Fruit fly (Drosophila melanogaster) whole organism, embryonic: ENCODE data around the gene UbcE2M.
A peak's percentile ranks its signal among the peaks of the same experiment; 100 is the strongest.

ENCODE experiments used
- Asciz ChIP-seq: fragments of 200-800 bp; sonication (Bioruptor generic); optimal IDR thresholded peaks from 2 replicates; lab custom pipeline; 2017; ENCODE audit warnings: missing biosample characterization, mild to moderate bottlenecking, missing genetic modification characterization, missing genetic modification reagents
- B-H2 ChIP-seq: fragments of 200-800 bp; sonication (Bioruptor generic); optimal IDR thresholded peaks from 2 replicates; lab custom pipeline; 2018; ENCODE audit warnings: missing biosample characterization, mild to moderate bottlenecking, missing genetic modification characterization
- CG10209 ChIP-seq: fragments of 200-800 bp; sonication (Bioruptor generic); optimal IDR thresholded peaks from 3 replicates; lab custom pipeline; 2017; ENCODE audit warnings: missing biosample characterization, mild to moderate bottlenecking, missing genetic modification characterization, missing genetic modification reagents
- CG10654 ChIP-seq: fragments of 200-800 bp; sonication (Bioruptor generic); optimal IDR thresholded peaks from 2 replicates; lab custom pipeline; 2016; ENCODE audit warnings: missing biosample characterization, missing genetic modification characterization
- CG11560 ChIP-seq: fragments of 200-800 bp; sonication (Bioruptor generic); IDR thresholded peaks from 3 replicates; pipeline ENCODE4 v1.3.6; 2022; ENCODE audit warnings: missing biosample characterization, missing genetic modification characterization
- CG12236 ChIP-seq: fragments of 200-800 bp; sonication (Bioruptor generic); optimal IDR thresholded peaks from 2 replicates; lab custom pipeline; 2016; ENCODE audit warnings: missing biosample characterization, missing genetic modification characterization
- CG13894 ChIP-seq: fragments of 200-800 bp; sonication (Bioruptor generic); optimal IDR thresholded peaks from 3 replicates; lab custom pipeline; 2018; ENCODE audit warnings: missing biosample characterization, mild to moderate bottlenecking, missing genetic modification characterization, moderate library complexity
- CG15011 ChIP-seq: fragments of 200-800 bp; sonication (Bioruptor generic); optimal IDR thresholded peaks from 3 replicates; lab custom pipeline; 2018; ENCODE audit warnings: missing biosample characterization, mild to moderate bottlenecking, missing genetic modification characterization
- CG15479 ChIP-seq: fragments of 200-800 bp; sonication (Bioruptor generic); optimal IDR thresholded peaks from 3 replicates; lab custom pipeline; 2019; ENCODE audit warnings: missing biosample characterization, mild to moderate bottlenecking, missing genetic modification characterization, moderate library complexity
- CG17385 ChIP-seq: fragments of 200-800 bp; sonication (Bioruptor generic); optimal IDR thresholded peaks from 3 replicates; lab custom pipeline; 2018; ENCODE audit warnings: missing biosample characterization, mild to moderate bottlenecking, missing genetic modification characterization
- CG1832 ChIP-seq: fragments of 200-800 bp; sonication (Bioruptor generic); optimal IDR thresholded peaks from 2 replicates; lab custom pipeline; 2017; ENCODE audit warnings: missing biosample characterization, mild to moderate bottlenecking, missing genetic modification characterization, inconsistent platforms
- CG32532 ChIP-seq: fragments of 200-800 bp; sonication (Bioruptor generic); IDR thresholded peaks from 2 replicates; pipeline ENCODE4 v1.3.6; 2022; ENCODE audit warnings: missing biosample characterization, missing genetic modification characterization
- CG3407 ChIP-seq: fragments of 200-800 bp; sonication (Bioruptor generic); optimal IDR thresholded peaks from 2 replicates; lab custom pipeline; 2018; ENCODE audit warnings: missing biosample characterization, mild to moderate bottlenecking, missing genetic modification characterization
- CG42726 ChIP-seq: fragments of 200-800 bp; sonication (Bioruptor generic); IDR thresholded peaks from 2 replicates; pipeline ENCODE4 v1.3.6; 2022; ENCODE audit warnings: missing biosample characterization, missing genetic modification characterization; ENCODE audit not compliant: partially characterized antibody
- CG4328 ChIP-seq: fragments of 200-800 bp; sonication (Bioruptor generic); optimal IDR thresholded peaks from 3 replicates; lab custom pipeline; 2017; ENCODE audit warnings: missing biosample characterization, missing genetic modification reagents, missing genetic modification characterization
- CG5245 ChIP-seq: fragments of 200-800 bp; sonication (Bioruptor generic); optimal IDR thresholded peaks from 3 replicates; lab custom pipeline; 2016; ENCODE audit warnings: missing biosample characterization, missing genetic modification characterization
- CG5953 ChIP-seq: fragments of 200-800 bp; sonication (Bioruptor generic); IDR thresholded peaks from 2 replicates; pipeline ENCODE4 v1.3.6; 2022; ENCODE audit warnings: missing biosample characterization, missing genetic modification characterization
- CG7271 ChIP-seq: fragments of 200-800 bp; sonication (Bioruptor generic); optimal IDR thresholded peaks from 2 replicates; lab custom pipeline; 2018; ENCODE audit warnings: missing biosample characterization, mild to moderate bottlenecking, missing genetic modification characterization, moderate library complexity
- CG8281 ChIP-seq: fragments of 200-800 bp; sonication (Bioruptor generic); optimal IDR thresholded peaks from 2 replicates; lab custom pipeline; 2018; ENCODE audit warnings: missing biosample characterization, mild to moderate bottlenecking, missing genetic modification characterization, moderate library complexity
- D19A ChIP-seq: fragments of 200-800 bp; optimal IDR thresholded peaks from 3 replicates; lab custom pipeline; 2019; ENCODE audit warnings: missing biosample characterization, mild to moderate bottlenecking, missing genetic modification characterization, moderate library complexity
- Dip2 ChIP-seq: fragments of 200-800 bp; sonication (Bioruptor generic); IDR thresholded peaks from 2 replicates; pipeline ENCODE4 v1.3.6; 2022; ENCODE audit warnings: missing biosample characterization, missing genetic modification characterization
- Doc2 ChIP-seq: fragments of 200-800 bp; sonication (Bioruptor generic); IDR thresholded peaks from 2 replicates; pipeline ENCODE4 v1.3.6; 2022; ENCODE audit warnings: missing biosample characterization, missing genetic modification characterization
- E2f1 ChIP-seq: fragments of 200-800 bp; sonication (Bioruptor generic); IDR thresholded peaks from 2 replicates; pipeline ENCODE4 v1.3.6; 2022; ENCODE audit warnings: missing biosample characterization, missing genetic modification characterization
- Gug ChIP-seq: fragments of 200-800 bp; sonication (Bioruptor generic); IDR thresholded peaks from 4 replicates; pipeline ENCODE4 v1.3.6; 2022; ENCODE audit warnings: missing biosample characterization, missing genetic modification characterization
- HLH54F ChIP-seq: fragments of 200-800 bp; sonication (Bioruptor generic); optimal IDR thresholded peaks from 3 replicates; lab custom pipeline; 2016; ENCODE audit warnings: missing biosample characterization, missing genetic modification characterization
- Hmr ChIP-seq: fragments of 200-800 bp; sonication (Bioruptor generic); optimal IDR thresholded peaks from 3 replicates; lab custom pipeline; 2017; ENCODE audit warnings: mild to moderate bottlenecking, missing biosample characterization, missing genetic modification reagents, missing genetic modification characterization
- MBD-R2 ChIP-seq: fragments of 200-800 bp; sonication (Bioruptor generic); IDR thresholded peaks from 2 replicates; pipeline ENCODE4 v1.3.6; 2022; ENCODE audit warnings: missing biosample characterization, missing genetic modification characterization
- Med ChIP-seq: fragments of 200-800 bp; sonication (Bioruptor generic); peaks from one replicate; lab custom pipeline; 2016; ENCODE audit warnings: missing biosample characterization, missing genetic modification characterization, mild to moderate bottlenecking, inconsistent platforms, moderate library complexity
- NK7.1 ChIP-seq: fragments of 200-800 bp; sonication (Bioruptor generic); optimal IDR thresholded peaks from 3 replicates; lab custom pipeline; 2016; ENCODE audit warnings: missing biosample characterization, missing genetic modification characterization
- Pdp1 ChIP-seq, 2 experiments: fragments of 200-800 bp; sonication (Bioruptor generic); optimal IDR thresholded peaks; 3 replicates each; lab custom pipeline; 2016; ENCODE audit warnings: missing biosample characterization in 2 of 2, missing genetic modification characterization in 2 of 2, mild to moderate bottlenecking in 1 of 2, moderate library complexity in 1 of 2
- Xrp1 ChIP-seq: fragments of 200-800 bp; sonication (Bioruptor generic); IDR thresholded peaks from 2 replicates; pipeline ENCODE4 v1.3.6; 2022; ENCODE audit warnings: missing biosample characterization, missing genetic modification characterization
- YL-1 ChIP-seq: fragments of 200-800 bp; sonication (Bioruptor generic); optimal IDR thresholded peaks from 3 replicates; lab custom pipeline; 2017; ENCODE audit warnings: missing biosample characterization, mild to moderate bottlenecking, missing genetic modification characterization
- ac ChIP-seq: fragments of 200-800 bp; sonication (Bioruptor generic); optimal IDR thresholded peaks from 3 replicates; lab custom pipeline; 2017; ENCODE audit warnings: missing biosample characterization, mild to moderate bottlenecking, missing genetic modification characterization
- ash1 ChIP-seq: fragments of 200-800 bp; sonication (Bioruptor generic); optimal IDR thresholded peaks from 2 replicates; lab custom pipeline; 2018; ENCODE audit warnings: missing biosample characterization, mild to moderate bottlenecking, missing genetic modification characterization
- eve ChIP-seq, 2 experiments: fragments of >200 bp; optimal IDR thresholded peaks; 2 replicates each; lab custom pipeline; 2017; ENCODE audit warnings: missing biosample characterization in 2 of 2, missing genetic modification characterization in 2 of 2
- fd102C ChIP-seq: fragments of 200-800 bp; sonication (Bioruptor generic); optimal IDR thresholded peaks from 2 replicates; lab custom pipeline; 2018; ENCODE audit warnings: missing biosample characterization, mild to moderate bottlenecking, missing genetic modification characterization, moderate library complexity
- gce ChIP-seq: fragments of 200-800 bp; sonication (Bioruptor generic); IDR thresholded peaks from 3 replicates; pipeline ENCODE4 v1.3.6; 2022; ENCODE audit warnings: missing biosample characterization, missing genetic modification characterization
- gfzf ChIP-seq: fragments of 200-800 bp; sonication (Bioruptor generic); optimal IDR thresholded peaks from 2 replicates; lab custom pipeline; 2016; ENCODE audit warnings: missing biosample characterization, mild to moderate bottlenecking, missing genetic modification characterization, moderate library complexity
- jing ChIP-seq: fragments of 200-800 bp; sonication (Bioruptor generic); optimal IDR thresholded peaks from 2 replicates; lab custom pipeline; 2018; ENCODE audit warnings: missing biosample characterization, mild to moderate bottlenecking, missing genetic modification characterization
- lbe ChIP-seq: fragments of 200-800 bp; sonication (Bioruptor generic); optimal IDR thresholded peaks from 2 replicates; lab custom pipeline; 2016; ENCODE audit warnings: missing biosample characterization, mild to moderate bottlenecking, missing genetic modification characterization
- lmd ChIP-seq: fragments of 200-800 bp; sonication (Bioruptor generic); IDR thresholded peaks from 2 replicates; pipeline ENCODE4 v1.3.6; 2022; ENCODE audit warnings: missing biosample characterization, missing genetic modification characterization
- luna ChIP-seq: fragments of 200-800 bp; sonication (Bioruptor generic); optimal IDR thresholded peaks from 2 replicates; lab custom pipeline; 2016; ENCODE audit warnings: missing biosample characterization, missing genetic modification characterization
- oc ChIP-seq: fragments of 200-800 bp; sonication (Bioruptor generic); optimal IDR thresholded peaks from 2 replicates; lab custom pipeline; 2018; ENCODE audit warnings: missing biosample characterization, mild to moderate bottlenecking, missing genetic modification characterization, moderate library complexity
- odd ChIP-seq: fragments of 200-800 bp; sonication (Bioruptor generic); optimal IDR thresholded peaks from 2 replicates; lab custom pipeline; 2017; ENCODE audit warnings: missing biosample characterization, mild to moderate bottlenecking, missing genetic modification characterization
- otp ChIP-seq: fragments of 200-800 bp; sonication (Bioruptor generic); IDR thresholded peaks from 3 replicates; pipeline ENCODE4, ENCODE4 v1.3.6; 2022; ENCODE audit warnings: missing biosample characterization, missing genetic modification characterization
- pros ChIP-seq: fragments of 200-800 bp; sonication (Bioruptor generic); optimal IDR thresholded peaks from 3 replicates; lab custom pipeline; 2019; ENCODE audit warnings: missing biosample characterization, mild to moderate bottlenecking, missing genetic modification characterization, moderate library complexity
- pum ChIP-seq: fragments of 200-800 bp; sonication (Bioruptor generic); optimal IDR thresholded peaks from 2 replicates; lab custom pipeline; 2016; ENCODE audit warnings: missing biosample characterization, missing genetic modification characterization
- so ChIP-seq: fragments of 200-800 bp; sonication (Bioruptor generic); IDR thresholded peaks from 3 replicates; pipeline ENCODE4 v1.3.6; 2022; ENCODE audit warnings: missing biosample characterization, missing genetic modification characterization

The UbcE2M gene

dm6 chr3L:8185263-8186227 lies 12.2 kb downstream of the UbcE2M start (continued):
- TF ChIP-seq Dip2 (GFP tag; lab: Robert Waterston, UW): no peak
- TF ChIP-seq HLH54F (GFP tag; lab: Kevin White, UChicago): peak; percentile 57
- TF ChIP-seq pum (GFP tag; lab: Kevin White, UChicago): peak; percentile 38
- TF ChIP-seq Asciz (GFP tag; lab: Kevin White, UChicago): no peak
- TF ChIP-seq CG12236: no peak
- TF ChIP-seq odd (GFP tag; lab: Kevin White, UChicago): peak; percentile 41
- TF ChIP-seq otp (GFP tag; lab: Robert Waterston, UW): peak; percentile 3; the same call in 1 of the 3 replicates
- TF ChIP-seq eve (GFP tag; optimal IDR thresholded peaks at IDR 0.05; lab: Kevin White, UChicago): no peak
- 0 out of 2 replicates have a peak, but pooled peaks have one; percentile 44 for TF ChIP-seq CG5953 (GFP tag; lab: Robert Waterston, UW)
- no peak for TF ChIP-seq jing (GFP tag; lab: Kevin White, UChicago)
- TF ChIP-seq CG13894 (tag; lab: Kevin White, UChicago): no peak
- peak; percentile 6; the same call in 1 of the 2 replicates for TF ChIP-seq MBD-R2 (GFP tag; lab: Robert Waterston, UW)
- TF ChIP-seq lmd (GFP tag; lab: Robert Waterston, UW): peak; percentile 63
- no peak for TF ChIP-seq CG4328 (GFP tag; lab: Kevin White, UChicago)
- peak; percentile 20 for TF ChIP-seq oc (tag; lab: Kevin White, UChicago)
- peak; percentile 60 to 97 for TF ChIP-seq Pdp1 (GFP tag; optimal IDR thresholded peaks at IDR 0.05; lab: Kevin White, UChicago)
- TF ChIP-seq Hmr: peak; percentile 41
- TF ChIP-seq CG10209: peak; percentile 55
- peak; percentile 33 for TF ChIP-seq CG17385 (GFP tag; lab: Kevin White, UChicago)
- peak; percentile 1 for TF ChIP-seq luna (GFP tag; lab: Kevin White, UChicago)
- peak; percentile 100 for TF ChIP-seq D19A (tag; lab: Kevin White, UChicago)
- TF ChIP-seq CG1832 (GFP tag; lab: Kevin White, UChicago): no peak
- TF ChIP-seq CG15011: no peak
- TF ChIP-seq Doc2 (GFP tag; lab: Robert Waterston, UW): 0 out of 2 replicates have a peak, but pooled peaks have one; percentile 32
- no peak for TF ChIP-seq CG8281
- no peak for TF ChIP-seq CG42726
- no peak for TF ChIP-seq so
- TF ChIP-seq E2f1 (GFP tag; lab: Robert Waterston, UW): peak; percentile 52
- no peak for TF ChIP-seq fd102C (GFP tag; lab: Kevin White, UChicago)
- TF ChIP-seq YL-1 (GFP tag; lab: Kevin White, UChicago): no peak
- no peak for TF ChIP-seq CG5245 (GFP tag; lab: Kevin White, UChicago)
- TF ChIP-seq CG32532 (GFP tag; lab: Robert Waterston, UW): peak; percentile 64; the same call in 1 of the 2 replicates
- peak; percentile 60; the same call in 2 of the 4 replicates for TF ChIP-seq Gug (GFP tag; lab: Robert Waterston, UW)
- TF ChIP-seq Med (GFP tag; lab: Kevin White, UChicago): peak; percentile 84
- TF ChIP-seq lbe (GFP tag; lab: Kevin White, UChicago): no peak
- TF ChIP-seq CG10654 (GFP tag; lab: Kevin White, UChicago): no peak
- no peak for TF ChIP-seq NK7.1 (GFP tag; lab: Kevin White, UChicago)
- TF ChIP-seq CG11560 (tag; lab: Robert Waterston, UW): no peak
- no peak for TF ChIP-seq CG7271 (tag; lab: Kevin White, UChicago)
- no peak for TF ChIP-seq ac (GFP tag; lab: Kevin White, UChicago)
- no peak for TF ChIP-seq gfzf (GFP tag; lab: Kevin White, UChicago)
- no peak for TF ChIP-seq gce
- no peak for TF ChIP-seq B-H2 (GFP tag; lab: Kevin White, UChicago)
- no peak for TF ChIP-seq CG15479 (GFP tag; lab: Kevin White, UChicago)
- TF ChIP-seq CG3407 (GFP tag; lab: Kevin White, UChicago): no peak
- TF ChIP-seq ash1 (GFP tag; lab: Kevin White, UChicago): no peak
- peak; percentile 9 for TF ChIP-seq pros
- peak; percentile 41; the same call in 1 of the 2 replicates for TF ChIP-seq Xrp1
